Worm (Caenorhabditis elegans): Measurements from ENCODE around the gene W09D10.5.

- TF ChIP-seq W03F9.2 (tag; optimal IDR thresholded peaks at IDR 0.05) (no peak), him-1 (tag; optimal IDR thresholded peaks at IDR 0.05) (no peak)
These were observed 4.8 kb upstream of the W09D10.5 start, which contains the start of gene W09D10.4 for ce11 chrIII:10716091-10716490.
